Fruit fly (Drosophila melanogaster) whole organism, embryonic: ENCODE results near the gene Sas-6.

ENCODE experiments used
- Bdp1 ChIP-seq: fragments of 200-800 bp; sonication (Bioruptor generic); optimal IDR thresholded peaks from 3 replicates; lab custom pipeline; 2016; ENCODE audit warnings: missing biosample characterization, missing genetic modification characterization
- CG10209 ChIP-seq: fragments of 200-800 bp; sonication (Bioruptor generic); optimal IDR thresholded peaks from 3 replicates; lab custom pipeline; 2017; ENCODE audit warnings: missing biosample characterization, mild to moderate bottlenecking, missing genetic modification characterization, missing genetic modification reagents
- CG10565 ChIP-seq: fragments of 200-800 bp; sonication (Bioruptor generic); optimal IDR thresholded peaks from 3 replicates; lab custom pipeline; 2016; ENCODE audit warnings: missing biosample characterization, mild to moderate bottlenecking, missing genetic modification characterization
- CG12236 ChIP-seq: fragments of 200-800 bp; sonication (Bioruptor generic); optimal IDR thresholded peaks from 2 replicates; lab custom pipeline; 2016; ENCODE audit warnings: missing biosample characterization, missing genetic modification characterization
- CG13287 ChIP-seq: fragments of 200-800 bp; sonication (Bioruptor generic); IDR thresholded peaks from 2 replicates; pipeline ENCODE4 v1.3.6; 2022; ENCODE audit warnings: missing biosample characterization, missing genetic modification characterization; ENCODE audit not compliant: partially characterized antibody
- CG14667 ChIP-seq: fragments of 200-800 bp; sonication (Bioruptor generic); IDR thresholded peaks from 2 replicates; pipeline ENCODE4 v1.3.6; 2022; ENCODE audit warnings: missing biosample characterization, missing genetic modification characterization
- CG14860 ChIP-seq: fragments of 200-800 bp; sonication (Bioruptor generic); IDR thresholded peaks from 3 replicates; pipeline ENCODE4 v1.3.6; 2022; ENCODE audit warnings: missing biosample characterization, missing genetic modification characterization; ENCODE audit not compliant: partially characterized antibody
- CG16863 ChIP-seq: fragments of 200-800 bp; sonication (Bioruptor generic); optimal IDR thresholded peaks from 3 replicates; lab custom pipeline; 2016; ENCODE audit warnings: missing biosample characterization, missing genetic modification characterization
- CG2712 ChIP-seq: fragments of 200-800 bp; optimal IDR thresholded peaks from 3 replicates; lab custom pipeline; 2019; ENCODE audit warnings: missing biosample characterization, mild to moderate bottlenecking, missing genetic modification characterization, moderate library complexity
- CG30020 ChIP-seq: fragments of 200-800 bp; optimal IDR thresholded peaks from 2 replicates; lab custom pipeline; 2019; ENCODE audit warnings: missing biosample characterization, mild to moderate bottlenecking, missing genetic modification characterization, moderate library complexity
- CG33557 ChIP-seq: fragments of 200-800 bp; sonication (Bioruptor generic); optimal IDR thresholded peaks from 2 replicates; lab custom pipeline; 2019; ENCODE audit warnings: missing biosample characterization, mild to moderate bottlenecking, missing genetic modification characterization, moderate library complexity
- CG3995 ChIP-seq: fragments of 200-800 bp; sonication (Bioruptor generic); optimal IDR thresholded peaks from 3 replicates; lab custom pipeline; 2016; ENCODE audit warnings: missing biosample characterization, missing genetic modification characterization
- CG6689 ChIP-seq: fragments of 200-800 bp; sonication (Bioruptor generic); IDR thresholded peaks from 2 replicates; pipeline ENCODE4 v1.3.6; 2022; ENCODE audit warnings: missing biosample characterization, missing genetic modification characterization
- CG7786 ChIP-seq: fragments of 200-800 bp; sonication (Bioruptor generic); optimal IDR thresholded peaks from 2 replicates; lab custom pipeline; 2016; ENCODE audit warnings: missing biosample characterization, missing genetic modification characterization
- CG8290 ChIP-seq, 3 experiments: fragments of 200-800 bp; sonication (Bioruptor generic); optimal IDR thresholded peaks; 2 replicates each; lab custom pipeline; 2016 to 2019; ENCODE audit warnings: missing biosample characterization in 3 of 3, missing genetic modification characterization in 3 of 3, mild to moderate bottlenecking in 2 of 3, moderate library complexity in 1 of 3
- CG8924 ChIP-seq: fragments of 200-800 bp; optimal IDR thresholded peaks from 3 replicates; lab custom pipeline; 2019; ENCODE audit warnings: missing biosample characterization, mild to moderate bottlenecking, missing genetic modification characterization, moderate library complexity
- CTCF ChIP-seq: fragments of 200-800 bp; sonication (Bioruptor generic); optimal IDR thresholded peaks from 2 replicates; lab custom pipeline; 2017; ENCODE audit warnings: missing biosample characterization, mild to moderate bottlenecking, missing genetic modification characterization, moderate library complexity
- Dp ChIP-seq: fragments of 200-800 bp; sonication (Bioruptor generic); optimal IDR thresholded peaks from 2 replicates; lab custom pipeline; 2018; ENCODE audit warnings: missing biosample characterization, mild to moderate bottlenecking, missing genetic modification characterization, moderate library complexity
- Fer3 ChIP-seq: fragments of 200-800 bp; sonication (Bioruptor generic); optimal IDR thresholded peaks from 2 replicates; lab custom pipeline; 2018; ENCODE audit warnings: missing biosample characterization, mild to moderate bottlenecking, missing genetic modification characterization, moderate library complexity
- HLH54F ChIP-seq: fragments of 200-800 bp; sonication (Bioruptor generic); optimal IDR thresholded peaks from 3 replicates; lab custom pipeline; 2016; ENCODE audit warnings: missing biosample characterization, missing genetic modification characterization
- Hand ChIP-seq: fragments of 200-800 bp; sonication (Bioruptor generic); optimal IDR thresholded peaks from 2 replicates; lab custom pipeline; 2017; ENCODE audit warnings: mild to moderate bottlenecking, missing biosample characterization, missing genetic modification reagents, missing genetic modification characterization
- MESR4 ChIP-seq: fragments of 200-800 bp; sonication (Bioruptor generic); optimal IDR thresholded peaks from 2 replicates; lab custom pipeline; 2018; ENCODE audit warnings: missing biosample characterization, mild to moderate bottlenecking, missing genetic modification characterization, moderate library complexity
- Med ChIP-seq: fragments of 200-800 bp; sonication (Bioruptor generic); peaks from one replicate; lab custom pipeline; 2016; ENCODE audit warnings: missing biosample characterization, missing genetic modification characterization, mild to moderate bottlenecking, inconsistent platforms, moderate library complexity
- NC2α ChIP-seq: fragments of 200-800 bp; sonication (Bioruptor generic); optimal IDR thresholded peaks from 2 replicates; lab custom pipeline; 2016; ENCODE audit warnings: missing biosample characterization, missing genetic modification characterization
- NC2β ChIP-seq: fragments of 200-800 bp; sonication (Bioruptor generic); optimal IDR thresholded peaks from 2 replicates; lab custom pipeline; 2016; ENCODE audit warnings: missing biosample characterization, missing genetic modification characterization
- Sry-δ ChIP-seq: fragments of 200-800 bp; sonication (Bioruptor generic); optimal IDR thresholded peaks from 2 replicates; lab custom pipeline; 2016; ENCODE audit warnings: missing biosample characterization, missing genetic modification characterization
- chif ChIP-seq, 2 experiments: fragments of 200-800 bp; sonication (Bioruptor generic); optimal IDR thresholded peaks; 3 replicates each; lab custom pipeline; 2016; ENCODE audit warnings: missing biosample characterization in 2 of 2, missing genetic modification characterization in 2 of 2
- chm ChIP-seq: fragments of 200-800 bp; sonication (Bioruptor generic); IDR thresholded peaks from 2 replicates; pipeline ENCODE4 v1.3.6; 2022; ENCODE audit warnings: missing biosample characterization, missing genetic modification characterization
- corto ChIP-seq: fragments of 200-800 bp; sonication (Bioruptor generic); optimal IDR thresholded peaks from 2 replicates; lab custom pipeline; 2016; ENCODE audit warnings: missing biosample characterization, mild to moderate bottlenecking, missing genetic modification characterization, moderate library complexity
- crc ChIP-seq: fragments of 200-800 bp; sonication (Bioruptor generic); optimal IDR thresholded peaks from 2 replicates; lab custom pipeline; 2016; ENCODE audit warnings: missing biosample characterization, missing genetic modification characterization
- crp ChIP-seq, 2 experiments: fragments of 200-800 bp; sonication (Bioruptor generic); optimal IDR thresholded peaks; 2 replicates in 1 of 2; 3 replicates in 1 of 2; lab custom pipeline; 2017; ENCODE audit warnings: missing biosample characterization in 2 of 2, missing genetic modification characterization in 2 of 2, mild to moderate bottlenecking in 1 of 2, moderate library complexity in 1 of 2
- dan ChIP-seq: fragments of 200-800 bp; sonication (Bioruptor generic); IDR thresholded peaks from 2 replicates; pipeline ENCODE4 v1.3.6; 2022; ENCODE audit warnings: missing biosample characterization, missing genetic modification characterization
- emc ChIP-seq: fragments of 200-800 bp; sonication (Bioruptor generic); optimal IDR thresholded peaks from 2 replicates; lab custom pipeline; 2016; ENCODE audit warnings: missing biosample characterization, missing genetic modification characterization
- exex ChIP-seq: fragments of 200-800 bp; sonication (Bioruptor generic); optimal IDR thresholded peaks from 4 replicates; lab custom pipeline; 2018; ENCODE audit warnings: missing biosample characterization, mild to moderate bottlenecking, missing genetic modification characterization, moderate library complexity
- gfzf ChIP-seq: fragments of 200-800 bp; sonication (Bioruptor generic); optimal IDR thresholded peaks from 2 replicates; lab custom pipeline; 2016; ENCODE audit warnings: missing biosample characterization, mild to moderate bottlenecking, missing genetic modification characterization, moderate library complexity
- grau ChIP-seq: fragments of 200-800 bp; optimal IDR thresholded peaks from 3 replicates; lab custom pipeline; 2019; ENCODE audit warnings: missing biosample characterization, mild to moderate bottlenecking, missing genetic modification characterization, moderate library complexity
- gsb-n ChIP-seq: fragments of 200-800 bp; sonication (Bioruptor generic); optimal IDR thresholded peaks from 3 replicates; lab custom pipeline; 2018; ENCODE audit warnings: missing biosample characterization, mild to moderate bottlenecking, missing genetic modification characterization
- her ChIP-seq: fragments of 200-800 bp; sonication (Bioruptor generic); optimal IDR thresholded peaks from 2 replicates; lab custom pipeline; 2016; ENCODE audit warnings: missing biosample characterization, missing genetic modification characterization
- ind ChIP-seq: fragments of 200-800 bp; sonication (Bioruptor generic); optimal IDR thresholded peaks from 3 replicates; lab custom pipeline; 2016; ENCODE audit warnings: missing biosample characterization, missing genetic modification characterization
- kah ChIP-seq: fragments of 200-800 bp; sonication (Bioruptor generic); optimal IDR thresholded peaks from 2 replicates; lab custom pipeline; 2018; ENCODE audit warnings: missing biosample characterization, mild to moderate bottlenecking, missing genetic modification characterization
- knrl ChIP-seq: fragments of 200-800 bp; sonication (Bioruptor generic); IDR thresholded peaks from 3 replicates; pipeline ENCODE4 v1.3.6; 2022; ENCODE audit warnings: missing biosample characterization, missing genetic modification characterization; ENCODE audit not compliant: partially characterized antibody
- mirr ChIP-seq: fragments of 200-800 bp; sonication (Bioruptor generic); optimal IDR thresholded peaks from 3 replicates; lab custom pipeline; 2018; ENCODE audit warnings: missing biosample characterization, mild to moderate bottlenecking, missing genetic modification characterization
- odd ChIP-seq: fragments of 200-800 bp; sonication (Bioruptor generic); optimal IDR thresholded peaks from 2 replicates; lab custom pipeline; 2017; ENCODE audit warnings: missing biosample characterization, mild to moderate bottlenecking, missing genetic modification characterization
- pan ChIP-seq, 4 experiments: fragments of >200 bp in 3 of 4; fragments of 200-800 bp in 1 of 4; sonication (Bioruptor generic) in 1 of 4; optimal IDR thresholded peaks in 3 of 4; IDR thresholded peaks in 1 of 4; 2 replicates each; pipeline versions ENCODE4 v1.3.6 to Lab custom; 2017 to 2022; ENCODE audit warnings: missing biosample characterization in 2 of 4, missing genetic modification characterization in 2 of 4, mixed read lengths in 1 of 4
- sc ChIP-seq, 3 experiments: fragments of >200 bp in 2 of 3; fragments of 200-800 bp in 1 of 3; sonication (Bioruptor generic) in 1 of 3; optimal IDR thresholded peaks; 2 replicates in 2 of 3; 3 replicates in 1 of 3; lab custom pipeline; 2017; ENCODE audit warnings: mild to moderate bottlenecking in 1 of 3, missing biosample characterization in 1 of 3, missing genetic modification characterization in 1 of 3, missing genetic modification reagents in 1 of 3
- tna ChIP-seq: fragments of 200-800 bp; sonication (Bioruptor generic); IDR thresholded peaks from 2 replicates; pipeline ENCODE4 v1.3.6; 2022; ENCODE audit warnings: missing biosample characterization, missing genetic modification characterization; ENCODE audit not compliant: partially characterized antibody
- vfl ChIP-seq: fragments of 200-800 bp; sonication (Bioruptor generic); optimal IDR thresholded peaks from 2 replicates; lab custom pipeline; 2016; ENCODE audit warnings: missing biosample characterization, missing genetic modification characterization
- wdn ChIP-seq: fragments of 200-800 bp; sonication (Bioruptor generic); IDR thresholded peaks from 2 replicates; pipeline ENCODE4 v1.3.6; 2022; ENCODE audit warnings: missing biosample characterization, missing genetic modification characterization
- wek ChIP-seq: fragments of 200-800 bp; sonication (Bioruptor generic); optimal IDR thresholded peaks from 3 replicates; lab custom pipeline; 2018; ENCODE audit warnings: missing biosample characterization, mild to moderate bottlenecking, missing genetic modification characterization, moderate library complexity

The Sas-6 gene

dm6 chr3R:30014977-30015514 lies 19.9 kb downstream of the Sas-6 start, which contains the start of gene CG7920 (continued):
- TF ChIP-seq sc (optimal IDR thresholded peaks at IDR 0.05; lab: Kevin White, UChicago) (no peak), sc (GFP tag; optimal IDR thresholded peaks at IDR 0.05; lab: Kevin White, UChicago) (no peak), Fer3 (tag; lab: Kevin White, UChicago) (no peak), grau (peak; percentile 34), ind (GFP tag; lab: Kevin White, UChicago) (no peak), dan (no peak), CG10209 (no peak), NC2α (GFP tag; lab: Kevin White, UChicago) (no peak), tna (GFP tag; lab: Robert Waterston, UW) (no peak; the same call in 1 of the 2 replicates), emc (GFP tag; lab: Kevin White, UChicago) (no peak), chm (GFP tag; lab: Robert Waterston, UW) (peak; percentile 22; the same call in 1 of the 2 replicates), CG6689 (no peak), CG14667 (no peak), CG30020 (no peak), wdn (GFP tag; lab: Robert Waterston, UW) (no peak), gsb-n (tag; lab: Kevin White, UChicago) (no peak), CG12236 (GFP tag; lab: Kevin White, UChicago) (no peak), chif (GFP tag; optimal IDR thresholded peaks at IDR 0.05; lab: Kevin White, UChicago) (no peak), odd (peak; percentile 37), MESR4 (GFP tag; lab: Kevin White, UChicago) (peak; percentile 26), CTCF (peak; percentile 75), Med (GFP tag; lab: Kevin White, UChicago) (peak; percentile 83), CG8290 (GFP tag; optimal IDR thresholded peaks at IDR 0.05; lab: Kevin White, UChicago) (peak; percentile 2), CG8290 (tag; optimal IDR thresholded peaks at IDR 0.05; lab: Kevin White, UChicago) (peak in 1 of 2 experiments; percentile 46), her (GFP tag; lab: Kevin White, UChicago) (peak; percentile 8), pan (optimal IDR thresholded peaks at IDR 0.05; lab: Kevin White, UChicago) (no peak), pan (GFP tag; optimal IDR thresholded peaks at IDR 0.05 in 1 of 2, IDR thresholded peaks at IDR 0.05 in 1 of 2) (no peak), CG8924 (peak; percentile 8), CG33557 (GFP tag; lab: Kevin White, UChicago) (no peak), gfzf (peak; percentile 48), vfl (GFP tag; lab: Kevin White, UChicago) (no peak), Bdp1 (GFP tag; lab: Kevin White, UChicago) (no peak), exex (no peak), CG2712 (tag; lab: Kevin White, UChicago) (peak; percentile 6), mirr (GFP tag; lab: Kevin White, UChicago) (peak; percentile 1), Dp (GFP tag; lab: Kevin White, UChicago) (peak; percentile 99), corto (GFP tag; lab: Kevin White, UChicago) (no peak), CG7786 (GFP tag; lab: Kevin White, UChicago) (no peak), crc (GFP tag; lab: Kevin White, UChicago) (no peak), Sry-δ (GFP tag; lab: Kevin White, UChicago) (peak; percentile 74), knrl (peak; percentile 76), wek (GFP tag; lab: Kevin White, UChicago) (no peak), HLH54F (GFP tag; lab: Kevin White, UChicago) (peak; percentile 9), Hand (GFP tag; lab: Kevin White, UChicago) (peak; percentile 37), CG16863 (no peak), CG10565 (GFP tag; lab: Kevin White, UChicago) (no peak), CG13287 (GFP tag; lab: Robert Waterston, UW) (peak; percentile 89), CG3995 (GFP tag; lab: Kevin White, UChicago) (no peak), CG14860 (peak; percentile 53; the same call in 2 of the 3 replicates), crp (GFP tag; optimal IDR thresholded peaks at IDR 0.05; lab: Kevin White, UChicago) (peak in 1 of 2 experiments; percentile 55), NC2β (GFP tag; lab: Kevin White, UChicago) (no peak), kah (GFP tag; lab: Kevin White, UChicago) (no peak)
